Worm (Caenorhabditis elegans) whole organism, late embryonic: ENCODE measurements around the gene T10G3.4.

Experiments
- C08G9.2 ChIP-seq: sonication (generic microtip); optimal IDR thresholded peaks from 2 replicates; lab custom pipeline; 2016; ENCODE audit warnings: mild to moderate bottlenecking, missing genetic modification characterization, moderate library complexity, missing compliant biosample characterization
- K09A11.1 ChIP-seq: sonication (generic microtip); optimal IDR thresholded peaks from 2 replicates; lab custom pipeline; 2017; ENCODE audit warnings: antibody characterized with exemption, mild to moderate bottlenecking, missing genetic modification characterization, missing compliant biosample characterization; ENCODE audit not compliant: insufficient read depth
- T23F11.4 ChIP-seq: fragments of 200-800 bp; sonication (Bioruptor generic); optimal IDR thresholded peaks from 2 replicates; lab custom pipeline; 2018; ENCODE audit warnings: mild to moderate bottlenecking, missing genetic modification characterization, missing compliant biosample characterization
- Y22D7AL.16 ChIP-seq: sonication (generic microtip); optimal IDR thresholded peaks from 2 replicates; lab custom pipeline; 2016; ENCODE audit warnings: missing genetic modification characterization, missing compliant biosample characterization
- ahr-1 ChIP-seq: sonication (generic microtip); optimal IDR thresholded peaks from 2 replicates; lab custom pipeline; 2016; ENCODE audit warnings: missing genetic modification characterization, missing compliant biosample characterization
- ama-1 ChIP-seq: fragments of 150-350 bp; optimal IDR thresholded peaks from 2 replicates; lab custom pipeline; 2014
- ceh-14 ChIP-seq: sonication (generic microtip); optimal IDR thresholded peaks from 2 replicates; lab custom pipeline; 2016; ENCODE audit warnings: missing genotype, missing genetic modification characterization, missing compliant biosample characterization
- ceh-19 ChIP-seq: fragments of 200-800 bp; sonication (Bioruptor generic); optimal IDR thresholded peaks from 2 replicates; lab custom pipeline; 2018; ENCODE audit warnings: mild to moderate bottlenecking, missing genetic modification characterization, missing compliant biosample characterization
- ceh-2 ChIP-seq: sonication (generic microtip); optimal IDR thresholded peaks from 2 replicates; lab custom pipeline; 2016; ENCODE audit warnings: missing genotype, missing genetic modification characterization, missing compliant biosample characterization
- ceh-22 ChIP-seq: sonication (generic microtip); optimal IDR thresholded peaks from 2 replicates; lab custom pipeline; 2017; ENCODE audit warnings: missing biosample characterization, missing genetic modification characterization
- ceh-31 ChIP-seq: sonication (generic microtip); optimal IDR thresholded peaks from 2 replicates; lab custom pipeline; 2016; ENCODE audit warnings: missing genetic modification characterization, missing compliant biosample characterization
- ceh-34 ChIP-seq: sonication (generic microtip); optimal IDR thresholded peaks from 2 replicates; lab custom pipeline; 2016; ENCODE audit warnings: mild to moderate bottlenecking, missing genetic modification characterization, missing compliant biosample characterization
- ceh-48 ChIP-seq: sonication (generic microtip); optimal IDR thresholded peaks from 2 replicates; lab custom pipeline; 2016; ENCODE audit warnings: missing genetic modification characterization, inconsistent platforms, missing compliant biosample characterization
- ceh-6 ChIP-seq: fragments of 200-800 bp; sonication (Bioruptor generic); optimal IDR thresholded peaks from 2 replicates; lab custom pipeline; 2018; ENCODE audit warnings: mild to moderate bottlenecking, missing genetic modification characterization, missing compliant biosample characterization
- che-1 ChIP-seq: sonication (generic microtip); optimal IDR thresholded peaks from 2 replicates; lab custom pipeline; 2016; ENCODE audit warnings: mild to moderate bottlenecking, missing genetic modification characterization, missing compliant biosample characterization
- dmd-4 ChIP-seq: sonication (generic microtip); optimal IDR thresholded peaks from 2 replicates; lab custom pipeline; 2016; ENCODE audit warnings: borderline replicate concordance, missing genetic modification characterization, missing compliant biosample characterization
- dve-1 ChIP-seq: sonication (generic microtip); optimal IDR thresholded peaks from 2 replicates; lab custom pipeline; 2017; ENCODE audit warnings: antibody characterized with exemption, mild to moderate bottlenecking, missing genetic modification characterization, missing compliant biosample characterization
- elt-2 ChIP-seq: sonication (generic microtip); optimal IDR thresholded peaks from 2 replicates; lab custom pipeline; 2016; ENCODE audit warnings: missing genetic modification reagents, missing genetic modification characterization, missing compliant biosample characterization
- elt-4 ChIP-seq: sonication (generic microtip); optimal IDR thresholded peaks from 2 replicates; lab custom pipeline; 2016; ENCODE audit warnings: missing genetic modification characterization, missing compliant biosample characterization
- ets-4 ChIP-seq: sonication (generic microtip); optimal IDR thresholded peaks from 2 replicates; lab custom pipeline; 2016; ENCODE audit warnings: missing genetic modification characterization, missing compliant biosample characterization
- eyg-1 ChIP-seq: sonication (generic microtip); optimal IDR thresholded peaks from 2 replicates; lab custom pipeline; 2016; ENCODE audit warnings: missing genotype, missing genetic modification characterization, missing compliant biosample characterization
- fax-1 ChIP-seq: sonication (generic microtip); optimal IDR thresholded peaks from 2 replicates; lab custom pipeline; 2016; ENCODE audit warnings: missing genotype, missing genetic modification characterization, missing compliant biosample characterization
- fkh-10 ChIP-seq: fragments of 150-350 bp; optimal IDR thresholded peaks from 2 replicates; lab custom pipeline; 2014; ENCODE audit warnings: missing biosample characterization, missing genetic modification reagents, missing genetic modification characterization
- fkh-6 ChIP-seq: sonication (generic microtip); optimal IDR thresholded peaks from 2 replicates; lab custom pipeline; 2016; ENCODE audit warnings: missing genetic modification characterization, missing compliant biosample characterization
- gmeb-2 ChIP-seq: sonication (generic microtip); optimal IDR thresholded peaks from 2 replicates; lab custom pipeline; 2016; ENCODE audit warnings: missing genetic modification characterization, inconsistent platforms, missing compliant biosample characterization
- hlh-15 ChIP-seq: sonication (generic microtip); optimal IDR thresholded peaks from 2 replicates; lab custom pipeline; 2016; ENCODE audit warnings: missing genetic modification characterization, missing compliant biosample characterization
- hlh-30 ChIP-seq: sonication (generic microtip); optimal IDR thresholded peaks from 2 replicates; lab custom pipeline; 2017; ENCODE audit warnings: antibody characterized with exemption, missing genetic modification characterization, missing compliant biosample characterization; ENCODE audit not compliant: insufficient read depth
- hlh-8 ChIP-seq: sonication (generic microtip); optimal IDR thresholded peaks from 2 replicates; lab custom pipeline; 2016; ENCODE audit warnings: missing genotype, missing genetic modification characterization, missing compliant biosample characterization
- mec-3 ChIP-seq: sonication (generic microtip); optimal IDR thresholded peaks from 2 replicates; lab custom pipeline; 2016; ENCODE audit warnings: borderline replicate concordance, missing genetic modification characterization, missing compliant biosample characterization
- nhr-232 ChIP-seq: sonication (generic microtip); optimal IDR thresholded peaks from 2 replicates; lab custom pipeline; 2016; ENCODE audit warnings: missing genetic modification characterization, missing compliant biosample characterization
- npax-4 ChIP-seq: sonication (generic microtip); optimal IDR thresholded peaks from 2 replicates; lab custom pipeline; 2016; ENCODE audit warnings: missing genetic modification characterization, missing compliant biosample characterization
- odd-2 ChIP-seq: sonication (generic microtip); optimal IDR thresholded peaks from 2 replicates; lab custom pipeline; 2017; ENCODE audit warnings: antibody characterized with exemption, mild to moderate bottlenecking, missing genetic modification characterization, missing compliant biosample characterization
- pha-4 ChIP-seq: fragments of 150-350 bp; optimal IDR thresholded peaks from 2 replicates; lab custom pipeline; 2018; ENCODE audit warnings: missing biosample characterization, missing genetic modification reagents, missing genetic modification characterization
- pros-1 ChIP-seq: fragments of 150-350 bp; optimal IDR thresholded peaks from 2 replicates; lab custom pipeline; 2014; ENCODE audit warnings: missing biosample characterization, missing genetic modification reagents, missing genetic modification characterization
- sdc-2 ChIP-seq: sonication (generic microtip); optimal IDR thresholded peaks from 2 replicates; lab custom pipeline; 2016; ENCODE audit warnings: missing genotype, missing genetic modification characterization, missing compliant biosample characterization
- sox-4 ChIP-seq: sonication (generic microtip); optimal IDR thresholded peaks from 2 replicates; lab custom pipeline; 2017; ENCODE audit warnings: mild to moderate bottlenecking, missing genetic modification characterization, inconsistent platforms, missing compliant biosample characterization
- syd-9 ChIP-seq: sonication (generic microtip); optimal IDR thresholded peaks from 2 replicates; lab custom pipeline; 2016; ENCODE audit warnings: mild to moderate bottlenecking, missing genetic modification characterization, moderate library complexity, missing compliant biosample characterization
- tbx-7 ChIP-seq: sonication (generic microtip); optimal IDR thresholded peaks from 2 replicates; lab custom pipeline; 2016; ENCODE audit warnings: missing genotype, missing genetic modification characterization, missing compliant biosample characterization
- ttx-3 ChIP-seq: sonication (generic microtip); optimal IDR thresholded peaks from 2 replicates; lab custom pipeline; 2016; ENCODE audit warnings: missing genetic modification reagents, missing genetic modification characterization, missing compliant biosample characterization
- unc-3 ChIP-seq, 2 experiments: fragments of 200-800 bp in 1 of 2; sonication (Bioruptor generic) in 1 of 2; sonication (generic microtip) in 1 of 2; conservative IDR thresholded peaks in 1 of 2; optimal IDR thresholded peaks in 1 of 2; 2 replicates each; pipeline versions ENCODE4 v1.3.6 to Lab custom; 2016 to 2022; ENCODE audit warnings: missing compliant biosample characterization in 2 of 2, missing genetic modification characterization in 2 of 2, missing genetic modification reagents in 1 of 2
- unc-86 ChIP-seq: sonication (generic microtip); optimal IDR thresholded peaks from 2 replicates; lab custom pipeline; 2016; ENCODE audit warnings: missing genetic modification characterization, missing compliant biosample characterization
- zip-5 ChIP-seq: sonication (generic microtip); optimal IDR thresholded peaks from 2 replicates; lab custom pipeline; 2016; ENCODE audit warnings: missing genetic modification characterization, missing compliant biosample characterization

T10G3.4 gene

DNA sequence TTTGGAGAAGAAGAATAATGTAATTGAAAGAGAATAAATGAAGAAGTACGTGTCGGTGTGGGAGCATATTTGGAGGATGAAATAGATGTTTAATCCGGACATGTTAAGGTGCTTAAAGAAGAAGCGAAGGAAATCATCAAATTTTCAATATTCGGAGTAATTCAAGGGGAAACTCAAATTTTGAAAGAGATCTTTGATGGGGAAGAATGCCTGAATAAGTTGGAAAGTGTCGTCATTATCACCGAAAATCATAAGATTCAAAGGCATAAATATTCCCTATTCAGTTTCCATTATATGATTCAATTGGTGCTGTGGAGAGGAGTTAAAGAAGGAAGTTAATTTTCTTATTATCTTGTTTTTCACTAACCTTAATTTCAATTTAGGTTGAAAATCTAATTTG, 30.9 kb upstream of the T10G3.4 start, which contains the start of gene semi-1:
Gene semi-1 (minus strand): TSS at position 101 of the 400 bp plus-strand sequence.
- TF ChIP-seq T23F11.4 (no peak), ceh-34 (no peak), ceh-22 (tag; lab: Kevin White, UChicago) (no peak), dmd-4 (no peak), fkh-10 (GFP tag; lab: Kevin White, UChicago) (no peak), dve-1 (no peak), ceh-2 (no peak), ets-4 (tag; lab: Kevin White, UChicago) (no peak), elt-2 (tag; lab: Kevin White, UChicago) (no peak), ttx-3 (no peak), mec-3 (tag; lab: Kevin White, UChicago) (no peak), npax-4 (tag; lab: Kevin White, UChicago) (no peak), zip-5 (tag; lab: Kevin White, UChicago) (no peak), pha-4 (tag; lab: Kevin White, UChicago) (no peak), unc-3 (GFP tag; conservative IDR thresholded peaks at IDR 0.05; lab: Robert Waterston, UW) (no peak), unc-3 (tag; optimal IDR thresholded peaks at IDR 0.05; lab: Kevin White, UChicago) (no peak), ceh-19 (GFP tag; lab: Kevin White, UChicago) (no peak), eyg-1 (no peak), ceh-48 (tag; lab: Kevin White, UChicago) (no peak), hlh-8 (no peak), Y22D7AL.16 (tag; lab: Kevin White, UChicago) (no peak)

DNA sequence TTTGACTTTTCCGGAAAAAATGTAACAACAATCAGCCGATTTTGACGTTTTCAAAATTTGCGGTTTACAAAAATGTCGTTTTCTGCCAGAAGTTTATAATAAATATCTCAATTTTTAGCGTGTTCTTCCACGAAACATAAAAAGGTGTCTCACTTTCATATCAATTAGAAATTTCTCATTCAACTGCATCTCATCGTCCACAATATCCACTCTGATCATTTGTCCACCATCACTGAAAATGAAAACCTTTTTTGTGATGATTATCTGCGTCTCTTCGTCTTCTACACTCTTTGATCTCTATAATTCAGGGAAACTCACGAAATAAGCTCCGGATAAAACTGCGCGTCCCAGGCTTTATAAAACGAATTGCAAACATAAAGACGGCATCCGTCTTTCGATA, 28.3 kb upstream of the T10G3.4 start:
- no peak for TF ChIP-seq dmd-4
- TF ChIP-seq che-1 = no peak
- TF ChIP-seq tbx-7 (tag; lab: Kevin White, UChicago) = no peak
- TF ChIP-seq gmeb-2 (tag; lab: Kevin White, UChicago) = no peak
- no peak for TF ChIP-seq zip-5 (tag; lab: Kevin White, UChicago)
- no peak for TF ChIP-seq hlh-15 (tag; lab: Kevin White, UChicago)
- TF ChIP-seq ama-1 (lab: Kevin White, UChicago) = no peak
- no peak for TF ChIP-seq fax-1 (tag; lab: Kevin White, UChicago)
- no peak for TF ChIP-seq hlh-30 (tag; lab: Kevin White, UChicago)
- TF ChIP-seq pros-1 (tag; lab: Kevin White, UChicago) = no peak
- no peak for TF ChIP-seq ceh-31 (tag; lab: Kevin White, UChicago)
- no peak for TF ChIP-seq fkh-10 (GFP tag; lab: Kevin White, UChicago)
- TF ChIP-seq K09A11.1 (tag; lab: Kevin White, UChicago) = no peak
- TF ChIP-seq C08G9.2 = no peak
- TF ChIP-seq, all 69 proteins: peak for 0

DNA sequence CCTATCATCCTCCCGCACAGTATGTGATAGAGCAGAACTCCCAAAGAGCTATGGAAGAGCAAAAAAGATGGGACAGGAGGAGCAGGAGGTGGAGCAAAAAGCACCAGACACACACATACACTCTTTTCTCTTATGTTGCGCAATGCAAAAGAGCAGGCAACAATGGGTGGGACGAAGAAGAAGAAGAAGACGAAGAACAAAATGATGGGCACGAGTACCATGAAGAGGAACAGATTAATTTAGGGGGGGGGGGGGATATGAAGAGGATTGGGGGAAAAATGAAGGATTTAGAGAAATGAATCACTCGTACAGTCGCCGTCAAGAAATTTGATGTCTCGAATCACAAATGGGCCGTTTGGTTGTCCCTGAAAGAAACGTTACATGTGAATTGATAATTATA, 27.4 kb upstream of the T10G3.4 start, which contains the start of gene avr-15:
Gene avr-15 (minus strand): TSS at position 101 of the 400 bp plus-strand sequence.
- TF ChIP-seq syd-9 (tag; lab: Kevin White, UChicago) (no peak), unc-86 (tag; lab: Kevin White, UChicago) (no peak), ceh-6 (GFP tag; lab: Kevin White, UChicago) (no peak), ceh-14 (tag; lab: Kevin White, UChicago) (no peak), nhr-232 (no peak), gmeb-2 (tag; lab: Kevin White, UChicago) (no peak), ets-4 (tag; lab: Kevin White, UChicago) (no peak), odd-2 (tag; lab: Kevin White, UChicago) (no peak), sdc-2 (no peak), zip-5 (tag; lab: Kevin White, UChicago) (no peak), sox-4 (no peak), ceh-19 (GFP tag; lab: Kevin White, UChicago) (no peak), elt-4 (tag; lab: Kevin White, UChicago) (no peak), ahr-1 (tag; lab: Kevin White, UChicago) (no peak), pha-4 (tag; lab: Kevin White, UChicago) (no peak), fkh-6 (tag; lab: Kevin White, UChicago) (no peak), T23F11.4 (no peak), unc-3 (GFP tag; conservative IDR thresholded peaks at IDR 0.05; lab: Robert Waterston, UW) (no peak), unc-3 (tag; optimal IDR thresholded peaks at IDR 0.05; lab: Kevin White, UChicago) (no peak)
